Fruit fly (Drosophila melanogaster) whole organism, embryonic: Measurements from ENCODE around the gene Herc4.

Experiments
- CG17361 ChIP-seq: fragments of 200-800 bp; sonication (Bioruptor generic); IDR thresholded peaks from 3 replicates; pipeline ENCODE4 v1.3.6; 2022; ENCODE audit warnings: missing biosample characterization, missing genetic modification characterization
- CG17385 ChIP-seq: fragments of 200-800 bp; sonication (Bioruptor generic); optimal IDR thresholded peaks from 3 replicates; lab custom pipeline; 2018; ENCODE audit warnings: missing biosample characterization, mild to moderate bottlenecking, missing genetic modification characterization
- CG18619 ChIP-seq: fragments of 200-800 bp; sonication (Bioruptor generic); optimal IDR thresholded peaks from 3 replicates; lab custom pipeline; 2017; ENCODE audit warnings: missing biosample characterization, mild to moderate bottlenecking, missing genetic modification characterization
- CG2116 ChIP-seq: fragments of 200-800 bp; sonication (Bioruptor generic); optimal IDR thresholded peaks from 3 replicates; lab custom pipeline; 2018; ENCODE audit warnings: missing biosample characterization, mild to moderate bottlenecking, missing genetic modification characterization
- CG2199 ChIP-seq: fragments of 200-800 bp; sonication (Bioruptor generic); IDR thresholded peaks from 3 replicates; pipeline ENCODE4 v1.3.6; 2022; ENCODE audit warnings: missing biosample characterization, missing genetic modification characterization
- CG30020 ChIP-seq: fragments of 200-800 bp; optimal IDR thresholded peaks from 2 replicates; lab custom pipeline; 2019; ENCODE audit warnings: missing biosample characterization, mild to moderate bottlenecking, missing genetic modification characterization, moderate library complexity
- CG3163 ChIP-seq: fragments of 200-800 bp; sonication (Bioruptor generic); optimal IDR thresholded peaks from 3 replicates; lab custom pipeline; 2016; ENCODE audit warnings: missing biosample characterization, missing genetic modification characterization
- CG32532 ChIP-seq: fragments of 200-800 bp; sonication (Bioruptor generic); IDR thresholded peaks from 2 replicates; pipeline ENCODE4 v1.3.6; 2022; ENCODE audit warnings: missing biosample characterization, missing genetic modification characterization
- CG34376 ChIP-seq: fragments of 200-800 bp; sonication (Bioruptor generic); optimal IDR thresholded peaks from 2 replicates; lab custom pipeline; 2018; ENCODE audit warnings: missing biosample characterization, mild to moderate bottlenecking, missing genetic modification characterization
- CG4360 ChIP-seq: fragments of 200-800 bp; sonication (Bioruptor generic); IDR thresholded peaks from 2 replicates; pipeline ENCODE4 v1.3.6; 2022; ENCODE audit warnings: missing biosample characterization, missing genetic modification characterization
- CG4617 ChIP-seq: fragments of 200-800 bp; sonication (Bioruptor generic); optimal IDR thresholded peaks from 3 replicates; lab custom pipeline; 2016; ENCODE audit warnings: missing biosample characterization, missing genetic modification characterization, borderline replicate concordance
- CG6791 ChIP-seq: fragments of 200-800 bp; sonication (Bioruptor generic); IDR thresholded peaks from 3 replicates; pipeline ENCODE4 v1.3.6; 2022; ENCODE audit warnings: missing biosample characterization, missing genetic modification characterization; ENCODE audit not compliant: partially characterized antibody
- CG7372 ChIP-seq: fragments of 200-800 bp; sonication (Bioruptor generic); IDR thresholded peaks from 2 replicates; pipeline ENCODE4 v1.3.6; 2022; ENCODE audit warnings: missing biosample characterization, missing genetic modification characterization
- CG7556 ChIP-seq: fragments of 200-800 bp; sonication (Bioruptor generic); optimal IDR thresholded peaks from 2 replicates; lab custom pipeline; 2017; ENCODE audit warnings: missing biosample characterization, mild to moderate bottlenecking, missing genetic modification characterization
- CG7963 ChIP-seq: fragments of 200-800 bp; sonication (Bioruptor generic); IDR thresholded peaks from 3 replicates; pipeline ENCODE4 v1.3.6; 2022; ENCODE audit warnings: missing biosample characterization, missing genetic modification characterization; ENCODE audit not compliant: partially characterized antibody
- CG8281 ChIP-seq: fragments of 200-800 bp; sonication (Bioruptor generic); optimal IDR thresholded peaks from 2 replicates; lab custom pipeline; 2018; ENCODE audit warnings: missing biosample characterization, mild to moderate bottlenecking, missing genetic modification characterization, moderate library complexity
- CG9876 ChIP-seq: fragments of 200-800 bp; sonication (Bioruptor generic); optimal IDR thresholded peaks from 2 replicates; lab custom pipeline; 2016; ENCODE audit warnings: missing biosample characterization, missing genetic modification characterization
- D ChIP-seq, 2 experiments: fragments of 200-800 bp in 1 of 2; fragments of >200 bp in 1 of 2; sonication (Bioruptor generic) in 1 of 2; optimal IDR thresholded peaks; 2 replicates in 1 of 2; 3 replicates in 1 of 2; lab custom pipeline; 2017; ENCODE audit warnings: mild to moderate bottlenecking in 1 of 2, missing biosample characterization in 1 of 2, missing genetic modification characterization in 1 of 2, missing genetic modification reagents in 1 of 2
- D19B ChIP-seq: fragments of 200-800 bp; sonication (Bioruptor generic); optimal IDR thresholded peaks from 2 replicates; lab custom pipeline; 2017; ENCODE audit warnings: missing biosample characterization, mild to moderate bottlenecking, missing genetic modification characterization
- Dll ChIP-seq: fragments of 200-800 bp; sonication (Bioruptor generic); IDR thresholded peaks from 4 replicates; pipeline ENCODE4 v1.3.6; 2022; ENCODE audit warnings: missing biosample characterization, missing genetic modification characterization; ENCODE audit not compliant: partially characterized antibody
- Fer1 ChIP-seq: fragments of 200-800 bp; sonication (Bioruptor generic); optimal IDR thresholded peaks from 2 replicates; lab custom pipeline; 2017; ENCODE audit warnings: missing biosample characterization, mild to moderate bottlenecking, missing genetic modification characterization
- Fer2 ChIP-seq: fragments of 200-800 bp; sonication (Bioruptor generic); optimal IDR thresholded peaks from 2 replicates; lab custom pipeline; 2018; ENCODE audit warnings: missing biosample characterization, mild to moderate bottlenecking, missing genetic modification characterization, moderate library complexity
- GATAe ChIP-seq: fragments of 200-800 bp; sonication (Bioruptor generic); conservative IDR thresholded peaks from 2 replicates; pipeline ENCODE4 v1.3.6; 2022; ENCODE audit warnings: missing biosample characterization, missing genetic modification characterization
- Gug ChIP-seq: fragments of 200-800 bp; sonication (Bioruptor generic); IDR thresholded peaks from 4 replicates; pipeline ENCODE4 v1.3.6; 2022; ENCODE audit warnings: missing biosample characterization, missing genetic modification characterization
- H15 ChIP-seq: fragments of 200-800 bp; sonication (Bioruptor generic); IDR thresholded peaks from 3 replicates; pipeline ENCODE4 v1.3.6; 2022; ENCODE audit warnings: missing biosample characterization, missing genetic modification characterization
- HHEX ChIP-seq: fragments of 200-800 bp; sonication (Bioruptor generic); optimal IDR thresholded peaks from 3 replicates; lab custom pipeline; 2017; ENCODE audit warnings: missing biosample characterization, mild to moderate bottlenecking, missing genetic modification characterization, missing genetic modification reagents
- Mad ChIP-seq: fragments of 200-800 bp; sonication (Bioruptor generic); optimal IDR thresholded peaks from 2 replicates; lab custom pipeline; 2016; ENCODE audit warnings: missing biosample characterization, missing genetic modification characterization
- NK7.1 ChIP-seq: fragments of 200-800 bp; sonication (Bioruptor generic); optimal IDR thresholded peaks from 3 replicates; lab custom pipeline; 2016; ENCODE audit warnings: missing biosample characterization, missing genetic modification characterization
- Six4 ChIP-seq: fragments of 200-800 bp; sonication (Bioruptor generic); optimal IDR thresholded peaks from 2 replicates; lab custom pipeline; 2016; ENCODE audit warnings: missing biosample characterization, missing genetic modification characterization
- ap ChIP-seq: fragments of 200-800 bp; sonication (Bioruptor generic); IDR thresholded peaks from 2 replicates; pipeline ENCODE4 v1.3.6; 2022; ENCODE audit warnings: missing biosample characterization, missing genetic modification characterization
- bigmax ChIP-seq: fragments of 200-800 bp; sonication (Bioruptor generic); optimal IDR thresholded peaks from 2 replicates; lab custom pipeline; 2018; ENCODE audit warnings: missing biosample characterization, mild to moderate bottlenecking, missing genetic modification characterization
- cato ChIP-seq: fragments of 200-800 bp; sonication (Bioruptor generic); optimal IDR thresholded peaks from 2 replicates; lab custom pipeline; 2016; ENCODE audit warnings: missing biosample characterization, missing genetic modification characterization, borderline replicate concordance
- cg ChIP-seq: fragments of 200-800 bp; sonication (Bioruptor generic); optimal IDR thresholded peaks from 3 replicates; lab custom pipeline; 2019; ENCODE audit warnings: missing biosample characterization, mild to moderate bottlenecking, missing genetic modification characterization, moderate library complexity
- ci ChIP-seq: fragments of 200-800 bp; sonication (Bioruptor generic); IDR thresholded peaks from 3 replicates; pipeline ENCODE4 v1.3.6; 2022; ENCODE audit warnings: missing biosample characterization, missing genetic modification characterization
- da ChIP-seq: fragments of 200-800 bp; sonication (Bioruptor generic); optimal IDR thresholded peaks from 2 replicates; lab custom pipeline; 2016; ENCODE audit warnings: missing biosample characterization, missing genetic modification characterization
- eve ChIP-seq, 2 experiments: fragments of >200 bp; optimal IDR thresholded peaks; 2 replicates each; lab custom pipeline; 2017; ENCODE audit warnings: missing biosample characterization in 2 of 2, missing genetic modification characterization in 2 of 2
- fd3F ChIP-seq: fragments of 200-800 bp; sonication (Bioruptor generic); optimal IDR thresholded peaks from 2 replicates; lab custom pipeline; 2018; ENCODE audit warnings: missing biosample characterization, mild to moderate bottlenecking, missing genetic modification characterization, moderate library complexity
- her ChIP-seq: fragments of 200-800 bp; sonication (Bioruptor generic); optimal IDR thresholded peaks from 2 replicates; lab custom pipeline; 2016; ENCODE audit warnings: missing biosample characterization, missing genetic modification characterization
- knrl ChIP-seq: fragments of 200-800 bp; sonication (Bioruptor generic); IDR thresholded peaks from 3 replicates; pipeline ENCODE4 v1.3.6; 2022; ENCODE audit warnings: missing biosample characterization, missing genetic modification characterization; ENCODE audit not compliant: partially characterized antibody
- lab ChIP-seq: fragments of 200-800 bp; sonication (Bioruptor generic); optimal IDR thresholded peaks from 3 replicates; lab custom pipeline; 2017; ENCODE audit warnings: missing biosample characterization, missing genetic modification characterization, mild to moderate bottlenecking, moderate library complexity, missing genetic modification reagents
- nmo ChIP-seq: fragments of 200-800 bp; sonication (Bioruptor generic); optimal IDR thresholded peaks from 2 replicates; lab custom pipeline; 2018; ENCODE audit warnings: missing biosample characterization, mild to moderate bottlenecking, missing genetic modification characterization, moderate library complexity
- psq ChIP-seq: fragments of 200-800 bp; sonication (Bioruptor generic); optimal IDR thresholded peaks from 2 replicates; lab custom pipeline; 2017; ENCODE audit warnings: missing biosample characterization, missing genetic modification characterization
- pzg ChIP-seq: fragments of 200-800 bp; sonication (Bioruptor generic); optimal IDR thresholded peaks from 3 replicates; lab custom pipeline; 2018; ENCODE audit warnings: missing biosample characterization, mild to moderate bottlenecking, missing genetic modification characterization, moderate library complexity
- row ChIP-seq: fragments of 200-800 bp; sonication (Bioruptor generic); IDR thresholded peaks from 3 replicates; pipeline ENCODE4 v1.3.6; 2022; ENCODE audit warnings: missing biosample characterization, missing genetic modification characterization
- slou ChIP-seq: fragments of 200-800 bp; sonication (Bioruptor generic); optimal IDR thresholded peaks from 3 replicates; lab custom pipeline; 2016; ENCODE audit warnings: missing biosample characterization, missing genetic modification characterization
- slp2 ChIP-seq: fragments of 200-800 bp; sonication (Bioruptor generic); optimal IDR thresholded peaks from 2 replicates; lab custom pipeline; 2016; ENCODE audit warnings: missing biosample characterization, missing genetic modification characterization
- sug ChIP-seq: fragments of 200-800 bp; optimal IDR thresholded peaks from 2 replicates; lab custom pipeline; 2019; ENCODE audit warnings: missing biosample characterization, mild to moderate bottlenecking, missing genetic modification characterization, moderate library complexity
- vfl ChIP-seq: fragments of 200-800 bp; sonication (Bioruptor generic); optimal IDR thresholded peaks from 2 replicates; lab custom pipeline; 2016; ENCODE audit warnings: missing biosample characterization, missing genetic modification characterization
- yki ChIP-seq: fragments of >200 bp; optimal IDR thresholded peaks from 3 replicates; lab custom pipeline; 2018

Gene Herc4

DNA sequence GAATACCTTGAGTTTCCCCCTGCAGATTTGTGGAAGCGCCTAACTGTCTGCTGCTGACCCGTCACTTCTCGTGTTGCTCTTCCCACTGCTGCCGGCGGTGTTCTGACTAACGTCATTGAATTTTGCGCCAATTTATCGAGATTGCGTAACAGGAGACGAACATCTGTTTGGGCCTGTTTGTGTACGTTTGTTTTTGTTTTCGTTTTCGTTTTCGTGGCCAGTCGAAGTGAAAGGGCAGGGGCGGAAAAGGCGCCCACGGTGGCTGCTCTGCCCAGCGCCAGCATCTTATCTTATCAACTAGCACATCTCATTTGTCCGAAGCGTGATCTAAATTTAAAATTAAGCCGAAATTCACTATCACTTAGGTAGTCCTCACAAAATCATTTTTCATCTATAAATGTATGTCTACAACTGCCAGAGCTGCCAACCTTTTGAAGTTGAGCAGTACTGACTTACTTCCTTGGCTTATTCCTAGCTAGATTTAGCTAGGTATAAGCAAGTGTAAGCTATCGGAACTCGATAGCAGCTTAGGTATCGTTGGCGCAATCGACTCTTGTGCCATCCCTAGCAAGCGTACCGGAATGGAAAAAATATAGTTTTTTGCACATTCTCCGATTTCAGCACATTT, 6.4 kb upstream of the Herc4 start, which contains the start of the genes Ctr9 and Nt5a (continued):
- TF ChIP-seq CG32532 (GFP tag; lab: Robert Waterston, UW), result peak; percentile 65
- TF ChIP-seq CG2199 (GFP tag; lab: Robert Waterston, UW), result no peak
- TF ChIP-seq NK7.1, result peak; percentile 28
- TF ChIP-seq CG3163 (GFP tag; lab: Kevin White, UChicago), result peak; percentile 50
- peak; percentile 54; the same call in 2 of the 3 replicates for TF ChIP-seq CG7963 (GFP tag; lab: Robert Waterston, UW)
- TF ChIP-seq her (GFP tag; lab: Kevin White, UChicago), result peak; percentile 74
- TF ChIP-seq row (GFP tag; lab: Robert Waterston, UW), result peak; percentile 85
- peak; percentile 70 for TF ChIP-seq CG34376
- TF ChIP-seq Mad, result peak; percentile 38
- TF ChIP-seq fd3F (GFP tag; lab: Kevin White, UChicago), result peak; percentile 11
- no peak for TF ChIP-seq lab (GFP tag; lab: Kevin White, UChicago)
- peak; percentile 67; the same call in 2 of the 3 replicates for TF ChIP-seq ci (GFP tag; lab: Robert Waterston, UW)
- TF ChIP-seq HHEX (GFP tag; lab: Kevin White, UChicago), result peak; percentile 8
- TF ChIP-seq CG7372, result no peak; the same call in 1 of the 2 replicates
- TF ChIP-seq CG2116 (GFP tag; lab: Kevin White, UChicago), result peak; percentile 78
- TF ChIP-seq vfl (GFP tag; lab: Kevin White, UChicago), result peak; percentile 71
- TF ChIP-seq Fer1 (GFP tag; lab: Kevin White, UChicago), result peak; percentile 52
- TF ChIP-seq slp2 (GFP tag; lab: Kevin White, UChicago), result peak; percentile 26
- peak; percentile 8 for TF ChIP-seq CG17385 (GFP tag; lab: Kevin White, UChicago)
- peak; percentile 75 for TF ChIP-seq sug (tag; lab: Kevin White, UChicago)
- no peak for TF ChIP-seq slou (GFP tag; lab: Kevin White, UChicago)
- peak; percentile 41; the same call in 1 of the 4 replicates for TF ChIP-seq Gug (GFP tag; lab: Robert Waterston, UW)
- peak; percentile 10 for TF ChIP-seq CG7556 (GFP tag; lab: Kevin White, UChicago)
- TF ChIP-seq H15 (GFP tag; lab: Robert Waterston, UW), result no peak
- no peak for TF ChIP-seq D19B (GFP tag; lab: Kevin White, UChicago)
- TF ChIP-seq Six4 (GFP tag; lab: Kevin White, UChicago), result peak; percentile 8
- TF ChIP-seq ap, result no peak
- TF ChIP-seq da (GFP tag; lab: Kevin White, UChicago), result peak; percentile 28
- peak; percentile 67 for TF ChIP-seq nmo
- no peak for TF ChIP-seq CG8281 (tag; lab: Kevin White, UChicago)
- TF ChIP-seq CG9876 (GFP tag; lab: Kevin White, UChicago), result peak; percentile 44
- TF ChIP-seq yki (lab: Kevin White, UChicago), result no peak
- peak; percentile 81 for TF ChIP-seq CG6791 (GFP tag; lab: Robert Waterston, UW)
- no peak for TF ChIP-seq D (optimal IDR thresholded peaks at IDR 0.05; lab: Kevin White, UChicago)
- TF ChIP-seq D (GFP tag; optimal IDR thresholded peaks at IDR 0.05; lab: Kevin White, UChicago), result no peak
- no peak; the same call in 2 of the 3 replicates for TF ChIP-seq CG17361 (GFP tag; lab: Robert Waterston, UW)
- TF ChIP-seq Fer2 (tag; lab: Kevin White, UChicago), result peak; percentile 60
- TF ChIP-seq GATAe (GFP tag; lab: Robert Waterston, UW), result no peak
- TF ChIP-seq CG4360 (GFP tag; lab: Robert Waterston, UW), result 0 out of 2 replicates have a peak, but pooled peaks have one; percentile 36
- no peak for TF ChIP-seq CG18619 (GFP tag; lab: Kevin White, UChicago)
- TF ChIP-seq CG30020 (tag; lab: Kevin White, UChicago), result peak; percentile 74
- TF ChIP-seq Dll, result peak; percentile 75; the same call in 3 of the 4 replicates
- TF ChIP-seq pzg (GFP tag; lab: Kevin White, UChicago), result peak; percentile 94
- TF ChIP-seq cato, result no peak
- TF ChIP-seq CG4617, result peak; percentile 98
- TF ChIP-seq knrl (GFP tag; lab: Robert Waterston, UW), result peak; percentile 75
- TF ChIP-seq cg (GFP tag; lab: Kevin White, UChicago), result no peak
- no peak for TF ChIP-seq eve (GFP tag; optimal IDR thresholded peaks at IDR 0.05; lab: Kevin White, UChicago)
- no peak for TF ChIP-seq bigmax (GFP tag; lab: Kevin White, UChicago)
- no peak for TF ChIP-seq psq (GFP tag; lab: Kevin White, UChicago)
